Fruit fly (Drosophila melanogaster): ENCODE data around the gene GstD6.

The GstD6 gene

dm6 chr3R:12356044-12356443 is 20.9 kb upstream of the GstD6 start, which contains the start of gene MBD-R2 (continued):
- peak; percentile 82 for TF ChIP-seq MBD-R2 (GFP tag; IDR thresholded peaks at IDR 0.05)
- TF ChIP-seq CG4328 (GFP tag; optimal IDR thresholded peaks at IDR 0.05) = no peak
- no peak for TF ChIP-seq Hmr (GFP tag; optimal IDR thresholded peaks at IDR 0.05)

DNA sequence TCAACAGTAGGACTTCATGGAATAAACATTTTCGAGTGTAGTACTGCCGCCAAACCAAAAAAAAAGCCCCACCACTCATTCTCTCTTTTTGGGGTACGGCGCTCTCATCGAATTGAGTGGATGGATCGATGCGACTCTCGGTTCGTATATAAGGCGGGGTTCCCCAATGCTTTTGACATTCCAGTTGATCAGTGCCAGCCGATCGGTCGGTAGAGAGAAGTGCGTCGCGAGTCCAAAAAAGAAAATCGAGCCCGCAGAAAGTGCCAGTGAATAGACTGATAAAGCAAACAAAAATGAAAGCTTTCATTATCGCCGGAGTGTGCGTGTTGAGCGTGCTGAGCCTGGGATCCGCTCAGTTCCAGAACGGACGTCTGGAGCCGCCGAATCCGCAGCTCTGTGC is 17.1 kb upstream of the GstD6 start, which contains the start of gene CG4115:
CG4115 (plus strand) TSS at position 172 of the 400 bp plus-strand sequence.
- no peak for TF ChIP-seq D19B (GFP tag; optimal IDR thresholded peaks at IDR 0.05)
- peak; percentile 24; the same call in 1 of the 2 replicates for TF ChIP-seq CG13287 (GFP tag; IDR thresholded peaks at IDR 0.05; ENCODE audit: partially characterized antibody)
- 0 out of 2 replicates have a peak, but pooled peaks have one; percentile 21 for TF ChIP-seq rib (GFP tag; IDR thresholded peaks at IDR 0.05)
- no peak for TF ChIP-seq btn (GFP tag; optimal IDR thresholded peaks at IDR 0.05)
- TF ChIP-seq Rfx (GFP tag; IDR thresholded peaks at IDR 0.05) = peak; percentile 16; the same call in 1 of the 2 replicates
- TF ChIP-seq Hr51 (GFP tag; optimal IDR thresholded peaks at IDR 0.05) = no peak
- TF ChIP-seq CrebB (tag; optimal IDR thresholded peaks at IDR 0.05) = no peak
- TF ChIP-seq MTF-1 (GFP tag; optimal IDR thresholded peaks at IDR 0.05; ENCODE audit: borderline replicate concordance) = no peak
- TF ChIP-seq pb (GFP tag; optimal IDR thresholded peaks at IDR 0.05) = no peak
- TF ChIP-seq Lpt (GFP tag; optimal IDR thresholded peaks at IDR 0.05) = no peak
- no peak for TF ChIP-seq CG14710 (tag; optimal IDR thresholded peaks at IDR 0.05)
- no peak for TF ChIP-seq CG7745 (tag; optimal IDR thresholded peaks at IDR 0.05)
- TF ChIP-seq kni (GFP tag; optimal IDR thresholded peaks at IDR 0.05) = peak; percentile 23
- TF ChIP-seq Jarid2 (GFP tag; optimal IDR thresholded peaks at IDR 0.05) = peak; percentile 40
- no peak for TF ChIP-seq CG4730 (GFP tag; IDR thresholded peaks at IDR 0.05)
- TF ChIP-seq CG16815 (GFP tag; optimal IDR thresholded peaks at IDR 0.05) = no peak
- no peak for TF ChIP-seq sens-2 (GFP tag; IDR thresholded peaks at IDR 0.05)
- no peak for TF ChIP-seq tap (tag; optimal IDR thresholded peaks at IDR 0.05)
- no peak for TF ChIP-seq hkb (optimal IDR thresholded peaks at IDR 0.05)
- no peak for TF ChIP-seq hkb (GFP tag; IDR thresholded peaks at IDR 0.05)
- TF ChIP-seq Dref (GFP tag; IDR thresholded peaks at IDR 0.05) = no peak
- no peak for TF ChIP-seq CG13296 (GFP tag; optimal IDR thresholded peaks at IDR 0.05)
- TF ChIP-seq CG6765 (GFP tag; optimal IDR thresholded peaks at IDR 0.05) = no peak
- TF ChIP-seq Blimp-1 (GFP tag; optimal IDR thresholded peaks at IDR 0.05) = peak; percentile 93
- TF ChIP-seq H15 (GFP tag; IDR thresholded peaks at IDR 0.05) = no peak
- TF ChIP-seq Atf6 (GFP tag; IDR thresholded peaks at IDR 0.05) = no peak
- TF ChIP-seq CG11085 (GFP tag; IDR thresholded peaks at IDR 0.05) = no peak
- TF ChIP-seq so (GFP tag; IDR thresholded peaks at IDR 0.05) = no peak
- TF ChIP-seq bowl (GFP tag; IDR thresholded peaks at IDR 0.05) = no peak
- no peak for TF ChIP-seq CG10959 (GFP tag; IDR thresholded peaks at IDR 0.05)
- TF ChIP-seq NC2α (GFP tag; optimal IDR thresholded peaks at IDR 0.05) = no peak
- no peak for TF ChIP-seq fd64A (GFP tag; optimal IDR thresholded peaks at IDR 0.05)
- TF ChIP-seq CG10543 (GFP tag; optimal IDR thresholded peaks at IDR 0.05) = no peak
- no peak for TF ChIP-seq CG1603 (tag; optimal IDR thresholded peaks at IDR 0.05)
- TF ChIP-seq sd (tag; optimal IDR thresholded peaks at IDR 0.05) = peak; percentile 80
- no peak for TF ChIP-seq Ets97D (GFP tag; optimal IDR thresholded peaks at IDR 0.05)
- no peak for TF ChIP-seq wek (GFP tag; optimal IDR thresholded peaks at IDR 0.05)
- no peak for TF ChIP-seq HLH3B (GFP tag; IDR thresholded peaks at IDR 0.05)
- TF ChIP-seq zen2 (GFP tag; IDR thresholded peaks at IDR 0.05; ENCODE audit: partially characterized antibody) = no peak
- 0 out of 3 replicates have a peak, but pooled peaks have one; percentile 49 for TF ChIP-seq ci (GFP tag; IDR thresholded peaks at IDR 0.05)
- TF ChIP-seq B-H1 (GFP tag; IDR thresholded peaks at IDR 0.05) = no peak
- TF ChIP-seq al (GFP tag; IDR thresholded peaks at IDR 0.05) = no peak
- no peak for TF ChIP-seq CG8924 (tag; optimal IDR thresholded peaks at IDR 0.05)
- TF ChIP-seq Dip2 (GFP tag; IDR thresholded peaks at IDR 0.05) = no peak
- no peak for TF ChIP-seq CG31224 (GFP tag; IDR thresholded peaks at IDR 0.05)
- TF ChIP-seq jumu (GFP tag; optimal IDR thresholded peaks at IDR 0.05) = no peak
- TF ChIP-seq sqz (GFP tag; optimal IDR thresholded peaks at IDR 0.05) = peak; percentile 40
